Fruit fly (Drosophila melanogaster): ENCODE data around the gene hth.

The hth gene

dm6 chr3R:10648556-10649181 is 9.3 kb upstream of the hth start (continued):
- no peak for TF ChIP-seq CG2120 (GFP tag; optimal IDR thresholded peaks at IDR 0.05)
- peak; percentile 55 for TF ChIP-seq fd96Cb (tag; optimal IDR thresholded peaks at IDR 0.05)
- TF ChIP-seq grau (tag; optimal IDR thresholded peaks at IDR 0.05): peak; percentile 45
- no peak for TF ChIP-seq dati (GFP tag; IDR thresholded peaks at IDR 0.05)
- no peak for TF ChIP-seq ac (GFP tag; optimal IDR thresholded peaks at IDR 0.05)
- TF ChIP-seq ab (GFP tag; optimal IDR thresholded peaks at IDR 0.05): no peak
- peak; percentile 36 for TF ChIP-seq Chrac-16 (GFP tag; optimal IDR thresholded peaks at IDR 0.05)
- peak; percentile 9 for TF ChIP-seq CG12942 (GFP tag; optimal IDR thresholded peaks at IDR 0.05)
- TF ChIP-seq tgo (GFP tag; IDR thresholded peaks at IDR 0.05): peak; percentile 62; the same call in 2 of the 3 replicates
- no peak for TF ChIP-seq CG9215 (GFP tag; IDR thresholded peaks at IDR 0.05)
- peak; percentile 54; the same call in 2 of the 3 replicates for TF ChIP-seq CG14050 (GFP tag; IDR thresholded peaks at IDR 0.05)
- TF ChIP-seq ara (GFP tag; IDR thresholded peaks at IDR 0.05): no peak
- no peak for TF ChIP-seq Spps (tag; optimal IDR thresholded peaks at IDR 0.05)
- TF ChIP-seq wor (GFP tag; IDR thresholded peaks at IDR 0.05): peak; percentile 42; the same call in 1 of the 2 replicates
- peak; percentile 51 for TF ChIP-seq CG12219 (GFP tag; optimal IDR thresholded peaks at IDR 0.05)
- TF ChIP-seq CG13775 (GFP tag; optimal IDR thresholded peaks at IDR 0.05): peak; percentile 34
- peak; percentile 23 for TF ChIP-seq CG12071 (GFP tag; optimal IDR thresholded peaks at IDR 0.05)
- no peak for TF ChIP-seq CG7357 (GFP tag; IDR thresholded peaks at IDR 0.05)
- peak; percentile 28; the same call in 1 of the 2 replicates for TF ChIP-seq ranshi (GFP tag; IDR thresholded peaks at IDR 0.05)
- TF ChIP-seq nmo (GFP tag; optimal IDR thresholded peaks at IDR 0.05): peak; percentile 58
- no peak for TF ChIP-seq Opbp (GFP tag; IDR thresholded peaks at IDR 0.05; ENCODE audit: partially characterized antibody)
- TF ChIP-seq CG10654 (GFP tag; optimal IDR thresholded peaks at IDR 0.05): peak; percentile 18
- peak; percentile 77 for TF ChIP-seq ci (GFP tag; IDR thresholded peaks at IDR 0.05)
- no peak for TF ChIP-seq ro (GFP tag; IDR thresholded peaks at IDR 0.05)
- TF ChIP-seq Antp (GFP tag; optimal IDR thresholded peaks at IDR 0.05): no peak
- no peak for TF ChIP-seq CG6813 (GFP tag; optimal IDR thresholded peaks at IDR 0.05)
- TF ChIP-seq NfI (GFP tag; optimal IDR thresholded peaks at IDR 0.05): no peak
- peak; percentile 67; the same call in 2 of the 3 replicates for TF ChIP-seq ase (GFP tag; IDR thresholded peaks at IDR 0.05)
- peak; percentile 50 for TF ChIP-seq unpg (GFP tag; optimal IDR thresholded peaks at IDR 0.05)
- no peak for TF ChIP-seq vfl (GFP tag; optimal IDR thresholded peaks at IDR 0.05)
- peak in 1 of 2 experiments; percentile 60 for TF ChIP-seq bsh (GFP tag; optimal IDR thresholded peaks at IDR 0.05)
- TF ChIP-seq CG31365 (tag; optimal IDR thresholded peaks at IDR 0.05): no peak
- peak; percentile 29 for TF ChIP-seq CG5180 (GFP tag; optimal IDR thresholded peaks at IDR 0.05)
- TF ChIP-seq az2 (GFP tag; optimal IDR thresholded peaks at IDR 0.05): peak; percentile 51
- no peak for TF ChIP-seq usp (GFP tag; optimal IDR thresholded peaks at IDR 0.05)
- TF ChIP-seq Sry-δ (GFP tag; optimal IDR thresholded peaks at IDR 0.05): no peak
- TF ChIP-seq Hr3 (GFP tag; optimal IDR thresholded peaks at IDR 0.05): peak; percentile 20
- no peak for TF ChIP-seq ftz-f1 (GFP tag; optimal IDR thresholded peaks at IDR 0.05)
- peak; percentile 54 for TF ChIP-seq phol (tag; optimal IDR thresholded peaks at IDR 0.05)
- no peak for TF ChIP-seq Jarid2 (GFP tag; optimal IDR thresholded peaks at IDR 0.05)
- TF ChIP-seq CG13287 (GFP tag; IDR thresholded peaks at IDR 0.05; ENCODE audit: partially characterized antibody): no peak
- 0 out of 2 replicates have a peak, but pooled peaks have one; percentile 18 for TF ChIP-seq E2f2 (GFP tag; IDR thresholded peaks at IDR 0.05)
- no peak for TF ChIP-seq HmgZ (tag; optimal IDR thresholded peaks at IDR 0.05)
- TF ChIP-seq schlank (tag; optimal IDR thresholded peaks at IDR 0.05): no peak
- TF ChIP-seq CG3281 (GFP tag; optimal IDR thresholded peaks at IDR 0.05): no peak
- no peak for TF ChIP-seq CG12299 (tag; optimal IDR thresholded peaks at IDR 0.05)
- TF ChIP-seq CG2712 (tag; optimal IDR thresholded peaks at IDR 0.05): peak; percentile 47
- TF ChIP-seq Abd-B (GFP tag; optimal IDR thresholded peaks at IDR 0.05): peak; percentile 44
- no peak for TF ChIP-seq CG10462 (GFP tag; optimal IDR thresholded peaks at IDR 0.05)
- TF ChIP-seq gsb (GFP tag; IDR thresholded peaks at IDR 0.05): no peak

Data from whole organism, embryonic.